Worm (Caenorhabditis elegans) whole organism, L2 larva: ENCODE results near the gene wago-5.

Source experiments
- C34F6.9 ChIP-seq: fragments of 150-350 bp; optimal IDR thresholded peaks from 2 replicates; lab custom pipeline; 2014; ENCODE audit warnings: missing biosample characterization, missing genetic modification characterization
- R02D3.7 ChIP-seq: fragments of 150-350 bp; optimal IDR thresholded peaks from 2 replicates; lab custom pipeline; 2014; ENCODE audit warnings: missing biosample characterization, missing genetic modification characterization
- Y55F3AM.14 ChIP-seq: fragments of 200-800 bp; sonication (Bioruptor generic); optimal IDR thresholded peaks from 2 replicates; lab custom pipeline; 2018; ENCODE audit warnings: mild to moderate bottlenecking, missing genetic modification characterization, missing compliant biosample characterization
- blmp-1 ChIP-seq: sonication (generic microtip); optimal IDR thresholded peaks from 2 replicates; lab custom pipeline; 2017; ENCODE audit warnings: missing genetic modification characterization, mild to moderate bottlenecking, missing compliant biosample characterization, antibody characterized with exemption, moderate library complexity; ENCODE audit not compliant: insufficient read depth
- ceh-82 ChIP-seq: fragments of 150-350 bp; optimal IDR thresholded peaks from 2 replicates; lab custom pipeline; 2014; ENCODE audit warnings: missing biosample characterization, missing genetic modification characterization
- dmd-4 ChIP-seq: sonication (generic microtip); optimal IDR thresholded peaks from 2 replicates; lab custom pipeline; 2017; ENCODE audit warnings: missing biosample characterization, missing genetic modification characterization
- elt-1 ChIP-seq: fragments of 150-350 bp; optimal IDR thresholded peaks from 2 replicates; lab custom pipeline; 2014; ENCODE audit warnings: missing biosample characterization, missing genetic modification characterization
- fos-1 ChIP-seq: fragments of 150-350 bp; optimal IDR thresholded peaks from 2 replicates; lab custom pipeline; 2014; ENCODE audit warnings: missing biosample characterization, missing genetic modification characterization
- lin-13 ChIP-seq: fragments of 150-350 bp; optimal IDR thresholded peaks from 2 replicates; lab custom pipeline; 2014; ENCODE audit warnings: missing biosample characterization, missing genetic modification reagents, missing genetic modification characterization
- mab-5 ChIP-seq: fragments of 150-350 bp; optimal IDR thresholded peaks from 2 replicates; lab custom pipeline; 2014; ENCODE audit warnings: missing biosample characterization, missing genetic modification characterization
- mdl-1 ChIP-seq, 2 experiments: fragments of 150-350 bp in 1 of 2; sonication (generic microtip) in 1 of 2; optimal IDR thresholded peaks; 2 replicates each; lab custom pipeline; 2017; ENCODE audit warnings: missing biosample characterization in 2 of 2, missing genetic modification characterization in 2 of 2
- nhr-129 ChIP-seq: fragments of 150-350 bp; optimal IDR thresholded peaks from 2 replicates; lab custom pipeline; 2014; ENCODE audit warnings: missing biosample characterization, missing genetic modification characterization
- sma-3 ChIP-seq: sonication (generic microtip); optimal IDR thresholded peaks from 2 replicates; lab custom pipeline; 2016; ENCODE audit warnings: missing genetic modification reagents, missing genetic modification characterization, missing compliant biosample characterization
- sma-9 ChIP-seq, 2 experiments: fragments of 150-350 bp in 1 of 2; sonication (generic microtip) in 1 of 2; optimal IDR thresholded peaks; 2 replicates each; lab custom pipeline; 2014 to 2016; ENCODE audit warnings: missing genetic modification characterization in 2 of 2, mild to moderate bottlenecking in 1 of 2, missing biosample characterization in 1 of 2, missing compliant biosample characterization in 1 of 2, missing genetic modification reagents in 1 of 2, moderate library complexity in 1 of 2
- unc-55 ChIP-seq: fragments of 150-350 bp; sonication (generic microtip); optimal IDR thresholded peaks from 3 replicates; lab custom pipeline; 2014; ENCODE audit warnings: missing biosample characterization, missing genetic modification reagents, missing genetic modification characterization
- unc-62 ChIP-seq: fragments of 150-350 bp; optimal IDR thresholded peaks from 2 replicates; lab custom pipeline; 2014; ENCODE audit warnings: missing biosample characterization, missing genetic modification reagents, missing genetic modification characterization
- ztf-11 ChIP-seq: sonication (generic microtip); optimal IDR thresholded peaks from 2 replicates; lab custom pipeline; 2017; ENCODE audit warnings: missing biosample characterization, missing genetic modification characterization
- ztf-4 ChIP-seq: fragments of 150-350 bp; optimal IDR thresholded peaks from 2 replicates; lab custom pipeline; 2014; ENCODE audit warnings: missing biosample characterization, missing genetic modification characterization

wago-5 gene

DNA sequence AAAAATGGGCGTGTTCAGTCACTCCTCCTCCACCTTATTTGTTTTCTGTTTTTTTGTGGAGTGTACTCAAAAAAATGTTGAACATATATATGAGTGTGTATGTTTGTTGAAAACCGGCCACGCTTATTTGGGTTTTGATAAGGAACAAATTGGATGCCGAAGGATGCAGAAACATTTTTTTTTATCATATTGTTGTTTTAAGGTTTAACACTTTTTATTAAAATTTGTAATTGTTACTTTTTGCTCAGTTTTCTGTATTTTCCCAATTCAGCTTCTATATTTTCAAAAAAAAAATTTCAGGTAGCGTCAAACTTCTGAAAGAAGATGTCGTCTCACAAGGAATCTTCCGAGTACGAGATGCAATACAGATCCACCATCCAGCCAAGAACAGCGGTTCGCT, 50.0 kb downstream of the wago-5 start, which contains the start of gene ifb-1:
Gene ifb-1, plus strand, starts transcription at position 301 of the 400 bp plus-strand sequence.
- TF ChIP-seq sma-9 (GFP tag; optimal IDR thresholded peaks at IDR 0.05; lab: Kevin White, UChicago) (no peak), sma-9 (tag; optimal IDR thresholded peaks at IDR 0.05; lab: Kevin White, UChicago) (no peak), blmp-1 (tag; lab: Kevin White, UChicago) (no peak), unc-55 (GFP tag; lab: Kevin White, UChicago) (no peak), lin-13 (no peak), C34F6.9 (tag; lab: Kevin White, UChicago) (no peak), dmd-4 (no peak), elt-1 (tag; lab: Kevin White, UChicago) (no peak), mdl-1 (tag; optimal IDR thresholded peaks at IDR 0.05; lab: Kevin White, UChicago) (no peak), R02D3.7 (tag; lab: Kevin White, UChicago) (no peak), ztf-4 (tag; lab: Kevin White, UChicago) (no peak), sma-3 (GFP tag; lab: Kevin White, UChicago) (no peak), fos-1 (tag; lab: Kevin White, UChicago) (no peak), nhr-129 (tag; lab: Kevin White, UChicago) (no peak), unc-62 (GFP tag; lab: Kevin White, UChicago) (no peak), ztf-11 (tag; lab: Kevin White, UChicago) (no peak), mab-5 (tag; lab: Kevin White, UChicago) (no peak), ceh-82 (no peak), Y55F3AM.14 (no peak)
